Worm (Caenorhabditis elegans) whole organism, L4/young adult: ENCODE data around the gene Y97E10B.1.

Experiments used
- W03F9.2 ChIP-seq: fragments of 150-350 bp; optimal IDR thresholded peaks from 2 replicates; lab custom pipeline; 2014; ENCODE audit warnings: missing biosample characterization, missing genetic modification characterization
- dao-5 ChIP-seq: sonication (generic microtip); optimal IDR thresholded peaks from 2 replicates; lab custom pipeline; 2016; ENCODE audit warnings: missing genotype, missing genetic modification characterization, moderate library complexity, missing compliant biosample characterization
- him-1 ChIP-seq: sonication (generic microtip); optimal IDR thresholded peaks from 2 replicates; lab custom pipeline; 2016; ENCODE audit warnings: missing genotype, missing genetic modification reagents, missing genetic modification characterization, missing compliant biosample characterization

ce11 chrV:7970519-7970918, 26.9 kb downstream of the Y97E10B.1 start:
- TF ChIP-seq W03F9.2 (tag; lab: Kevin White, UChicago) (no peak), dao-5 (tag; lab: Kevin White, UChicago) (no peak), him-1 (no peak)
